Worm (Caenorhabditis elegans): Measurements from ENCODE around the gene F56B3.6.
"Not testable (repeated sequence)": the region's sequence is repeated elsewhere in the genome, so short reads cannot be mapped to it uniquely, and the experiment has no call there.

F56B3.6 gene

DNA sequence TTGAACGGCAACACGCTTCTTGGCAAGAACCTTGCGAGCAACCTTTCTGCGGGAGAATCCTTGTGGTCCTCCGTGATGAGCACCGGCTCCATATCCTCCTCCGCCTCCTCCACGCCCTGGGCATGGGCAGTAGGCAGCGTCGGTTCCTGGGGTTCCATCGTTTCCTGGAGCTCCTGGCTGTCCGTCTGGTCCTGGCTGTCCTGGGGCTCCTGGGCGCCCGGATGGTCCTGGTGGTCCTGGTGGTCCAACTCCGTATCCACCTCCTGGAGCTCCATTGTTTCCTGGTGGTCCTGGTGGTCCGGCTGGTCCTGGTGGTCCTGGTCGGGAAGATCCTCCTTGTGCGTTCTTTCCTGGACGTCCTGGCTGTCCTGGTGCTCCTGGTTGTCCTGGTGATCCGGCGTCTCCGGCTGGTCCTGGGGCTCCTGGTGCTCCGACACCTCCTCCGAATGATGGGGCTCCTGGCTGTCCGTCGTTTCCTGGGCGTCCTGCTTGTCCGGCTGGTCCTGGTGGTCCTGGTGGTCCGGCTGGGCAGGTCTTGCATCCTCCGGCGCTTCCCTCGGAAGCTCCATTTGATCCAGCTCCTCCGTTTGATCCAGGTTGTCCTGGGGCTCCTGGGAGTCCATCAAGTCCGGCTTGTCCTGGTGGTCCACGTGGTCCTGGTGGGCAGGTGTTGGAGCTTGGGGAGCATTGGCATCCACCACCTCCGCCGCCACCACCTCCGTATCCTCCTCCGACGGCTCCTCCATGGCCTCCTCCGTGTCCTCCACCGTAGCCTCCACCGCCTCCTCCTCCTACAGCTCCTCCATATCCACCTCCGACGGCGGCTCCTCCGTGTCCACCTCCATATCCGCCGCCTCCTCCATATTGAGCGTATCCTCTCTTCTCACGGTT lies 25.1 kb upstream of the F56B3.6 start:
- TF ChIP-seq nhr-77 (tag; optimal IDR thresholded peaks at IDR 0.05) (no peak), nhr-11 (tag; optimal IDR thresholded peaks at IDR 0.05) (no peak), aly-2 (tag; optimal IDR thresholded peaks at IDR 0.05) (no peak), nhr-6 (tag; optimal IDR thresholded peaks at IDR 0.05) (no peak), mbf-1 (tag; optimal IDR thresholded peaks at IDR 0.05) (no peak), skn-1 (tag; optimal IDR thresholded peaks at IDR 0.05) (no peak), elt-3 (tag; optimal IDR thresholded peaks at IDR 0.05) (no peak), nhr-23 (tag; optimal IDR thresholded peaks at IDR 0.05) (no peak), C34F6.9 (tag; optimal IDR thresholded peaks at IDR 0.05) (no peak), elt-1 (tag; optimal IDR thresholded peaks at IDR 0.05) (no peak)

DNA sequence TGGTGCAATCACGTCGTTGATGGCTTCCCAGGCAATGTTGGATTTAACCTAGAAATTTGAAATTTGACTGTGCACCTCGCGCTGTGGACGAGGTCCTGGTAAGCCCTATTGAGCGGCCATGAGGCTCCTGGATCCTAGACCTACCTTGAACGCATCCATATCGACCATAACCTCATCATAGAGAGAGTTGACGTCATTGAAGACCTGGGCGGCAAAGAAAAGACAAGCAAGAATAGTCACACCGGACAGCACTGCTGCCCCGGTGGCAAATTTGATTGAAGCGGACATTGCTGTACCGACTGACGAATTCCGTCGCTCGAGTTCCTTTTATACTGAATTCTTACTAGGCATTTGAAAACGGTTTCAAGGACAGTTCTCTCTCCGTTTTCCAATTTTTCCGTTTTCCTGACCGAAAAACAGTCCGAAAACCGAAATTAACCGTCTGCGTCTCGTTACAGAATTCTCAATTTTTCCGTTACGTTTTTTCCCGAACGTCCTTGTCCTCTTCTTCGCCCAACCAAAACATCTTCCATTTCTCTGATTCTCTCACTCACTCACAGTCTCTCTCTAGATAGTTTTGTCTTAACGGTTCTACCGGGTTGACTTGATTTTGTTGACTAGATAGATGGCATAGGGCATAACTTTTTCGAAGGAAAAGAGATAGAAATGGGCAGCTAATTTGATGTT lies 24.3 kb upstream of the F56B3.6 start, which contains the start of gene col-103:
Gene col-103, minus strand, starts transcription at position 302 of the 687 bp plus-strand sequence.
- TF ChIP-seq elt-1 (tag; optimal IDR thresholded peaks at IDR 0.05) (no peak), ceh-16 (tag; optimal IDR thresholded peaks at IDR 0.05) (peak; percentile 11), lin-11 (tag; optimal IDR thresholded peaks at IDR 0.05) (no peak), nhr-25 (tag; optimal IDR thresholded peaks at IDR 0.05) (peak; percentile 45), gmeb-1 (tag; optimal IDR thresholded peaks at IDR 0.05) (peak; percentile 34), nhr-21 (tag; optimal IDR thresholded peaks at IDR 0.05) (peak; percentile 17), sma-3 (GFP tag; optimal IDR thresholded peaks at IDR 0.05) (peak; percentile 48), ama-1 (optimal IDR thresholded peaks at IDR 0.05) (peak; percentile 93), fos-1 (tag; optimal IDR thresholded peaks at IDR 0.05) (peak; percentile 22), nhr-129 (tag; optimal IDR thresholded peaks at IDR 0.05) (peak; percentile 54), sem-4 (tag; optimal IDR thresholded peaks at IDR 0.05) (no peak)

DNA sequence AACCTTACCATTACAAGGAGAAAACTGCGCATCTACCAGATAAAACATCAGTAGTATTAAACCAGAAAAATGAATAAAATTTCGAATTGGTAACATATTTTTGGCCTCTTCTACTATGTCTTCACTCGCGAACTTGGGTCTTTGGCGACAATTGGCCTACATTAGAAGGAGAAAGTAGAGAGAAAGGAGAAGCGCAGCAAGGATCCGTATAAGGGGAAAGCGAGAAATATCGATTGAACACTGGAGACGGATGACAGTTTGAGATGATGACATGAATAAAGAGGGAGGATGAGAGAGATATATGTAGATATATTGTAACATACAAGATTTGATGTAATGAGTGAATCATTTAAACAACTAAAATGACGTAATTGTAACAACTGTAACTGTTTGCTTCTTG lies 19.5 kb upstream of the F56B3.6 start, which contains the start of gene F56B3.2:
Gene F56B3.2, minus strand, starts transcription at position 273 of the 400 bp plus-strand sequence.
- TF ChIP-seq fos-1 (tag; optimal IDR thresholded peaks at IDR 0.05) (no peak), blmp-1 (tag; optimal IDR thresholded peaks at IDR 0.05; ENCODE audit: insufficient read depth) (peak; percentile 56), unc-39 (tag; optimal IDR thresholded peaks at IDR 0.05) (no peak), egl-27 (tag; optimal IDR thresholded peaks at IDR 0.05) (no peak), nhr-23 (tag; optimal IDR thresholded peaks at IDR 0.05) (no peak)

DNA sequence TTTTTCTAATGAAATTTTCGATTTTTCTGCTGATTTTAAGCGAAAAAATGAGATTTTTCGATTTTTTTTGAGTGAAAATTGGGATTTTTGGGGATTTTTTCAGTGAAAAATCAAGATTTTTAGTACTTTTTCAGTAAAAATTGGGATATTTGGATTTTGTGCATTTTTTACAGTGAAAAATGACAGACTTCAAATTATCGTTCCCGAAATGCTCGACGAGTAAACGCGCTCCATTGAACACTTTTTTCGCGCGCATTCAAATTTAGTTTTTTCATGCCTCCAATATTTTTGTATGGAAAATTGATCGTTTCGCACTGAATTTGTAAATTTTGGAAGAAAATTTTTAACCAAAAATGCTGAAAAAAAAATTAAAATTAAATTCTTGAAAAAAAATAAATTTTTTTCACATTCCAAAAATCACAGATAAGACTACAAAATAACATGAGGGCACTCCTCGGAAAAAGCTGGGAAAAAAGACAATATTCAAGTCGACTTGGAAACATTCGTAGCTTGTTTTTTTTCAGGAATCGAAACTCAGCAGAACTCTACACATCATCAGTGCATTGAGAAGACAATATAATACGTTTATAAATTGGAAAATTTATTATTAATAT lies 17.8 kb upstream of the F56B3.6 start:
- peak; percentile 33 for TF ChIP-seq gmeb-1 (tag; optimal IDR thresholded peaks at IDR 0.05)

DNA sequence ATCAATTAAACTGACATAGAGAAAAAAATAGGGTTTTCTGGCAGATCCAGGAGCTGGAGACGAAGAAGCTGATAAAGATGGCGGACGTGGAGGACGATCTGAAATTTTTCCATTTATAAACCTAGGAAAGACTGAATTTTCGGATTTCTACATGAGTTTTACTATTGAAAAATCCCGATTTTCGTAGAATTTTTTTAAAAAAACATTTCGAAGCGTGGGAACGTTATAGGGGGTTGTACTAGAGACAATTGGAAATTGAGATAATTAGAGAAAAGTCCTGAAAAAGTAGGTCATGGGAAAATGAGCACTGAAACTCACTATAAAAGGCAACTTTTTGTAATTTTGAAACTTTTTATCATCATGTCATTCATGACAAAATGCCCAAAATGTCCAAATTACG lies 16.8 kb upstream of the F56B3.6 start, which contains the start of gene F56B3.9:
Gene F56B3.9, plus strand, starts transcription at position 301 of the 400 bp plus-strand sequence.
- TF ChIP-seq blmp-1 (tag; optimal IDR thresholded peaks at IDR 0.05; ENCODE audit: insufficient read depth); Y55F3AM.14 (GFP tag; optimal IDR thresholded peaks at IDR 0.05); zag-1 (tag; optimal IDR thresholded peaks at IDR 0.05): not testable (repeated sequence)

DNA sequence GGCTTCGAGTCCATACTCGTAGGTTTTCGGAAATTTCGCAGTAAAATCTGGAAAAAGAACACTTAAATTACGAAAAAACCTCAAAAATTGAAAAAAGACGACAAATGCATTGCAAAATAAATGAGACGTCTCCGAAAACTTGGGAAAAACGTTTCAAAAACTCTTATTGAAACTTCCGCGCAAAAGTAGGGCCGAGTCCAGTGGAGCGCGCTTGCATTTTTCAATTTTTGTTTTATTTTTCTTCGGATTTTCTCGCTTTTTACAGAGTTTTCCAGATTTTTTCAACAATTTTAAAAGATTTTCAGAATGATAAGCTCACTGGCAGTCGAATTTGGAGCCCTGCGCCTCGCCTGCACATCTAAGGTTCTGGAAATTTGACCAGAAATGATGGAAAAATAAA lies 14.9 kb upstream of the F56B3.6 start, which contains the start of gene mrpl-2:
Gene mrpl-2, plus strand, starts transcription at position 307 of the 400 bp plus-strand sequence.
- TF ChIP-seq nhr-237 (tag; optimal IDR thresholded peaks at IDR 0.05), result no peak
- TF ChIP-seq gmeb-1 (tag; optimal IDR thresholded peaks at IDR 0.05), result peak; percentile 78
- TF ChIP-seq nhr-129 (tag; optimal IDR thresholded peaks at IDR 0.05), result peak; percentile 20
- TF ChIP-seq nhr-11 (tag; optimal IDR thresholded peaks at IDR 0.05), result no peak
- peak; percentile 63 for TF ChIP-seq unc-55 (GFP tag; optimal IDR thresholded peaks at IDR 0.05)
- peak; percentile 19 for TF ChIP-seq C34F6.9 (tag; optimal IDR thresholded peaks at IDR 0.05)
- no peak for TF ChIP-seq ztf-1 (GFP tag; conservative IDR thresholded peaks at IDR 0.05)
